Fruit fly (Drosophila melanogaster) whole organism, wandering third instar larva: ENCODE results near the gene Vps52.

Source experiments
- Abd-B ChIP-seq: fragments of >200 bp; optimal IDR thresholded peaks from 2 replicates; lab custom pipeline; 2017; ENCODE audit warnings: missing biosample characterization, missing genetic modification characterization
- CG32264 ChIP-seq: fragments of 200-800 bp; sonication (Bioruptor generic); optimal IDR thresholded peaks from 2 replicates; lab custom pipeline; 2016; ENCODE audit warnings: missing biosample characterization, missing genetic modification characterization
- CG9705 ChIP-seq: fragments of 200-800 bp; sonication (Bioruptor generic); optimal IDR thresholded peaks from 2 replicates; lab custom pipeline; 2018; ENCODE audit warnings: missing biosample characterization, mild to moderate bottlenecking, missing genetic modification characterization
- CrebA ChIP-seq: fragments of 200-800 bp; sonication (Bioruptor generic); optimal IDR thresholded peaks from 2 replicates; lab custom pipeline; 2016; ENCODE audit warnings: missing biosample characterization, mild to moderate bottlenecking, missing genetic modification characterization, borderline replicate concordance
- Dfd ChIP-seq: fragments of >200 bp; optimal IDR thresholded peaks from 2 replicates; lab custom pipeline; 2017; ENCODE audit warnings: missing biosample characterization, missing genetic modification characterization
- Dif ChIP-seq: fragments of 200-275, 200-300 bp; sonication (Bioruptor generic); optimal IDR thresholded peaks from 2 replicates; lab custom pipeline; 2018; ENCODE audit warnings: missing biosample characterization, missing genetic modification characterization; ENCODE audit not compliant: partially characterized antibody
- GATAd ChIP-seq: sonication (Bioruptor generic); optimal IDR thresholded peaks from 2 replicates; lab custom pipeline; 2016; ENCODE audit warnings: missing biosample characterization, missing genetic modification characterization
- HLH106 ChIP-seq: fragments of 200-800 bp; optimal IDR thresholded peaks from 3 replicates; lab custom pipeline; 2019; ENCODE audit warnings: missing biosample characterization, mild to moderate bottlenecking, missing genetic modification characterization, moderate library complexity
- Hnf4 ChIP-seq: fragments of 200-800 bp; sonication (Bioruptor generic); optimal IDR thresholded peaks from 2 replicates; lab custom pipeline; 2016; ENCODE audit warnings: missing biosample characterization, mild to moderate bottlenecking, missing genetic modification characterization
- Hr78 ChIP-seq: fragments of >200 bp; optimal IDR thresholded peaks from 2 replicates; lab custom pipeline; 2017; ENCODE audit warnings: missing biosample characterization, missing genetic modification characterization
- Hr83 ChIP-seq: fragments of 200-300 bp; sonication (Bioruptor generic); optimal IDR thresholded peaks from 2 replicates; lab custom pipeline; 2016; ENCODE audit warnings: missing biosample characterization, mild to moderate bottlenecking, missing genetic modification characterization, moderate library complexity; ENCODE audit not compliant: poor library complexity, severe bottlenecking
- Jra ChIP-seq: sonication (Bioruptor generic); optimal IDR thresholded peaks from 2 replicates; lab custom pipeline; 2016; ENCODE audit warnings: missing biosample characterization, missing genetic modification characterization
- Mio ChIP-seq: sonication (Bioruptor generic); optimal IDR thresholded peaks from 2 replicates; lab custom pipeline; 2016; ENCODE audit warnings: missing biosample characterization, missing genetic modification characterization
- Myc ChIP-seq: fragments of >200 bp; optimal IDR thresholded peaks from 2 replicates; lab custom pipeline; 2017
- N ChIP-seq: fragments of >200 bp; optimal IDR thresholded peaks from 2 replicates; lab custom pipeline; 2018; ENCODE audit warnings: missing biosample characterization, missing external identifiers, missing genetic modification characterization
- OdsH ChIP-seq: fragments of 200-800 bp; sonication (Bioruptor generic); optimal IDR thresholded peaks from 2 replicates; lab custom pipeline; 2016; ENCODE audit warnings: missing biosample characterization, mild to moderate bottlenecking, missing genetic modification characterization
- Rel ChIP-seq, 2 experiments: fragments of 200-800 bp; sonication (Bioruptor generic) in 1 of 2; optimal IDR thresholded peaks; 2 replicates in 1 of 2; 3 replicates in 1 of 2; lab custom pipeline; 2016 to 2019; ENCODE audit warnings: mild to moderate bottlenecking in 2 of 2, missing biosample characterization in 2 of 2, missing genetic modification characterization in 2 of 2, moderate library complexity in 1 of 2
- Sp1 ChIP-seq: fragments of 200-800 bp; sonication (Bioruptor generic); optimal IDR thresholded peaks from 3 replicates; lab custom pipeline; 2019; ENCODE audit warnings: missing biosample characterization, mild to moderate bottlenecking, missing genetic modification characterization, moderate library complexity
- Vsx2 ChIP-seq: fragments of 200-300, 225-300 bp; sonication (Bioruptor generic); optimal IDR thresholded peaks from 2 replicates; lab custom pipeline; 2018; ENCODE audit warnings: missing biosample characterization, missing genetic modification characterization; ENCODE audit not compliant: partially characterized antibody
- br ChIP-seq: fragments of 200-800 bp; sonication (Bioruptor generic); optimal IDR thresholded peaks from 2 replicates; lab custom pipeline; 2016; ENCODE audit warnings: missing biosample characterization, missing genetic modification characterization
- brk ChIP-seq: fragments of 200-800 bp; sonication (Bioruptor generic); optimal IDR thresholded peaks from 2 replicates; lab custom pipeline; 2016; ENCODE audit warnings: missing biosample characterization, mild to moderate bottlenecking, missing genetic modification characterization
- dl ChIP-seq, 2 experiments: fragments of 175-275, 200-275 bp in 1 of 2; fragments of 200-275 bp in 1 of 2; sonication (Bioruptor generic); optimal IDR thresholded peaks; lab custom pipeline; 2018; ENCODE audit warnings: mild to moderate bottlenecking in 2 of 2, missing biosample characterization in 2 of 2, missing genetic modification characterization in 2 of 2, moderate library complexity in 2 of 2; ENCODE audit not compliant: partially characterized antibody in 2 of 2, insufficient read depth in 1 of 2
- dmrt93B ChIP-seq: fragments of 200-800 bp; sonication (Bioruptor generic); optimal IDR thresholded peaks from 2 replicates; lab custom pipeline; 2018; ENCODE audit warnings: missing biosample characterization, mild to moderate bottlenecking, missing genetic modification characterization
- dsf ChIP-seq: sonication (Bioruptor generic); optimal IDR thresholded peaks from 2 replicates; lab custom pipeline; 2016; ENCODE audit warnings: missing biosample characterization, missing genetic modification characterization, borderline replicate concordance
- ey ChIP-seq: fragments of 200-800 bp; sonication (Bioruptor generic); optimal IDR thresholded peaks from 2 replicates; lab custom pipeline; 2016; ENCODE audit warnings: missing biosample characterization, missing genetic modification characterization
- foxo ChIP-seq, 2 experiments: fragments of 200-800 bp; sonication (Bioruptor generic); optimal IDR thresholded peaks; 2 replicates in 1 of 2; 3 replicates in 1 of 2; lab custom pipeline; 2016 to 2017; ENCODE audit warnings: missing biosample characterization in 2 of 2, missing genetic modification characterization in 2 of 2
- fru ChIP-seq: fragments of 200-800 bp; sonication (Bioruptor generic); optimal IDR thresholded peaks from 3 replicates; lab custom pipeline; 2016; ENCODE audit warnings: missing biosample characterization, mild to moderate bottlenecking, missing genetic modification characterization
- h ChIP-seq: fragments of 200-800 bp; sonication (Bioruptor generic); optimal IDR thresholded peaks from 3 replicates; lab custom pipeline; 2016; ENCODE audit warnings: missing biosample characterization, mild to moderate bottlenecking, missing genetic modification characterization
- jim ChIP-seq: fragments of 175-275, 200-325 bp; sonication (Bioruptor generic); optimal IDR thresholded peaks from 2 replicates; lab custom pipeline; 2016; ENCODE audit warnings: missing biosample characterization, mild to moderate bottlenecking, missing genetic modification characterization
- lola ChIP-seq: fragments of >200 bp; optimal IDR thresholded peaks from 2 replicates; lab custom pipeline; 2017; ENCODE audit warnings: missing biosample characterization, missing genetic modification characterization
- pan ChIP-seq: fragments of >200 bp; optimal IDR thresholded peaks from 2 replicates; lab custom pipeline; 2017
- psq ChIP-seq: fragments of 200-800 bp; sonication (Bioruptor generic); optimal IDR thresholded peaks from 3 replicates; lab custom pipeline; 2017; ENCODE audit warnings: missing biosample characterization, mild to moderate bottlenecking, missing genetic modification characterization, moderate library complexity
- rgr ChIP-seq: fragments of 200-800 bp; sonication (Bioruptor generic); optimal IDR thresholded peaks from 3 replicates; lab custom pipeline; 2016; ENCODE audit warnings: missing biosample characterization, mild to moderate bottlenecking, missing genetic modification characterization
- sage ChIP-seq: fragments of 200-800 bp; sonication (Bioruptor generic); optimal IDR thresholded peaks from 2 replicates; lab custom pipeline; 2016; ENCODE audit warnings: missing biosample characterization, mild to moderate bottlenecking, missing genetic modification characterization
- sv ChIP-seq: fragments of 200-800 bp; sonication (Bioruptor generic); optimal IDR thresholded peaks from 3 replicates; lab custom pipeline; 2016; ENCODE audit warnings: missing biosample characterization, missing genetic modification characterization
- tai ChIP-seq: sonication (Bioruptor generic); optimal IDR thresholded peaks from 2 replicates; lab custom pipeline; 2016; ENCODE audit warnings: missing biosample characterization, missing genetic modification characterization
- usp ChIP-seq: fragments of >200 bp; optimal IDR thresholded peaks from 2 replicates; lab custom pipeline; 2017; ENCODE audit warnings: missing biosample characterization, missing genetic modification characterization
- woc ChIP-seq: sonication (Bioruptor generic); optimal IDR thresholded peaks from 2 replicates; lab custom pipeline; 2016; ENCODE audit warnings: missing biosample characterization, mild to moderate bottlenecking, missing genetic modification characterization

Gene Vps52

dm6 chr2L:5489757-5490359 is 33.8 kb downstream of the Vps52 start:
- TF ChIP-seq woc (peak; percentile 37), Hr83 (no peak)

- TF ChIP-seq foxo (GFP tag; optimal IDR thresholded peaks at IDR 0.05; lab: Kevin White, UChicago): no peak
- TF ChIP-seq pan (lab: Kevin White, UChicago): no peak
- no peak for TF ChIP-seq HLH106 (tag; lab: Kevin White, UChicago)
- no peak for TF ChIP-seq rgr (GFP tag; lab: Kevin White, UChicago)
- TF ChIP-seq fru (GFP tag; lab: Kevin White, UChicago): no peak
- no peak for TF ChIP-seq CG9705 (GFP tag; lab: Kevin White, UChicago)
- TF ChIP-seq jim (GFP tag; lab: Kevin White, UChicago): no peak
- no peak for TF ChIP-seq ey (GFP tag; lab: Kevin White, UChicago)
- no peak for TF ChIP-seq brk (GFP tag; lab: Kevin White, UChicago)
These were observed 34.5 kb downstream of the Vps52 start for dm6 chr2L:5489084-5489617.

dm6 chr2L:5483093-5483492 is 40.6 kb downstream of the Vps52 start:
- TF ChIP-seq br (GFP tag; lab: Kevin White, UChicago) (peak; percentile 38), tai (GFP tag; lab: Kevin White, UChicago) (no peak), sv (no peak), rgr (GFP tag; lab: Kevin White, UChicago) (peak; percentile 57), HLH106 (tag; lab: Kevin White, UChicago) (peak; percentile 38), ey (GFP tag; lab: Kevin White, UChicago) (peak; percentile 32), dmrt93B (peak; percentile 13), h (GFP tag; lab: Kevin White, UChicago) (peak; percentile 59), foxo (GFP tag; optimal IDR thresholded peaks at IDR 0.05; lab: Kevin White, UChicago) (peak in 1 of 2 experiments; percentile 63), fru (GFP tag; lab: Kevin White, UChicago) (peak; percentile 54), Sp1 (peak; percentile 46), Vsx2 (GFP tag; lab: Kevin White, UChicago) (no peak), psq (peak; percentile 33), Hnf4 (peak; percentile 16), OdsH (GFP tag; lab: Kevin White, UChicago) (peak; percentile 47), dsf (GFP tag; lab: Kevin White, UChicago) (no peak), woc (peak; percentile 1)

- TF ChIP-seq Hr78 (GFP tag; lab: Kevin White, UChicago) (no peak), Hr83 (no peak), usp (no peak), rgr (GFP tag; lab: Kevin White, UChicago) (peak; percentile 58), Sp1 (peak; percentile 63), Jra (GFP tag; lab: Kevin White, UChicago) (no peak), br (GFP tag; lab: Kevin White, UChicago) (peak; percentile 68), CrebA (no peak), N (GFP tag; lab: Kevin White, UChicago) (no peak), Vsx2 (GFP tag; lab: Kevin White, UChicago) (no peak), Abd-B (no peak), psq (peak; percentile 35), brk (GFP tag; lab: Kevin White, UChicago) (no peak), Mio (GFP tag; lab: Kevin White, UChicago) (no peak), Dfd (GFP tag; lab: Kevin White, UChicago) (no peak), dmrt93B (peak; percentile 25), sage (GFP tag; lab: Kevin White, UChicago) (no peak), CG32264 (GFP tag; lab: Kevin White, UChicago) (no peak), fru (GFP tag; lab: Kevin White, UChicago) (peak; percentile 76), HLH106 (tag; lab: Kevin White, UChicago) (peak; percentile 62), pan (lab: Kevin White, UChicago) (no peak), lola (GFP tag; lab: Kevin White, UChicago) (no peak), woc (peak; percentile 35), tai (GFP tag; lab: Kevin White, UChicago) (no peak), dsf (GFP tag; lab: Kevin White, UChicago) (no peak), OdsH (GFP tag; lab: Kevin White, UChicago) (peak; percentile 56), Rel (GFP tag; optimal IDR thresholded peaks at IDR 0.05; lab: Kevin White, UChicago) (no peak), Rel (tag; optimal IDR thresholded peaks at IDR 0.05; lab: Kevin White, UChicago) (no peak), CG9705 (GFP tag; lab: Kevin White, UChicago) (peak; percentile 9), h (GFP tag; lab: Kevin White, UChicago) (peak; percentile 64), dl (GFP tag; optimal IDR thresholded peaks at IDR 0.05; lab: Kevin White, UChicago; ENCODE audit: insufficient read depth in 1 of 2, partially characterized antibody in 2 of 2) (no peak), jim (GFP tag; lab: Kevin White, UChicago) (no peak), Hnf4 (peak; percentile 43), Myc (lab: Kevin White, UChicago) (no peak), foxo (GFP tag; optimal IDR thresholded peaks at IDR 0.05; lab: Kevin White, UChicago) (peak in 1 of 2 experiments; percentile 82), Dif (GFP tag; lab: Kevin White, UChicago) (no peak), ey (GFP tag; lab: Kevin White, UChicago) (peak; percentile 69), sv (no peak), GATAd (no peak)
These were observed 43.7 kb downstream of the Vps52 start for dm6 chr2L:5479971-5480370.
